Worm (Caenorhabditis elegans): ENCODE measurements around the gene sre-31.

- TF ChIP-seq flt-1 (GFP tag; IDR thresholded peaks at IDR 0.05) (no peak), klf-2 (GFP tag; conservative IDR thresholded peaks at IDR 0.05) (no peak), ztf-23 (GFP tag; IDR thresholded peaks at IDR 0.05) (no peak), ztf-29 (GFP tag; IDR thresholded peaks at IDR 0.05) (no peak), tab-1 (GFP tag; IDR thresholded peaks at IDR 0.05) (no peak)
Observed at ce11 chrII:12425644-12426222, 17.1 kb upstream of the sre-31 start, which contains the start of gene daf-22.

Measured in whole organism, midembryonic.